Worm (Caenorhabditis elegans) whole organism, L3 larva: Measurements from ENCODE around the gene K07F5.16.
"Not testable (repeated sequence)": the region's sequence is repeated elsewhere in the genome, so short reads cannot be mapped to it uniquely, and the experiment has no call there.

Experiments used
- aly-2 ChIP-seq: fragments of 150-350 bp; optimal IDR thresholded peaks from 2 replicates; lab custom pipeline; 2014; ENCODE audit warnings: missing biosample characterization, missing genetic modification characterization
- ceh-28 ChIP-seq: fragments of 150-350 bp; optimal IDR thresholded peaks from 2 replicates; lab custom pipeline; 2014; ENCODE audit warnings: missing biosample characterization, missing genetic modification reagents, missing genetic modification characterization
- ceh-82 ChIP-seq: fragments of 150-350 bp; optimal IDR thresholded peaks from 2 replicates; lab custom pipeline; 2014; ENCODE audit warnings: missing biosample characterization, missing genetic modification characterization
- egl-5 ChIP-seq: fragments of 150-350 bp; optimal IDR thresholded peaks from 2 replicates; lab custom pipeline; 2017; ENCODE audit warnings: missing biosample characterization, missing genetic modification reagents, missing genetic modification characterization, inconsistent platforms
- lin-15B ChIP-seq: fragments of 150-350 bp; optimal IDR thresholded peaks from 2 replicates; lab custom pipeline; 2014; ENCODE audit warnings: missing biosample characterization, missing genetic modification characterization
- lin-39 ChIP-seq: fragments of 150-350 bp; optimal IDR thresholded peaks from 2 replicates; lab custom pipeline; 2018; ENCODE audit warnings: missing biosample characterization, missing genetic modification reagents, missing genetic modification characterization
- nhr-12 ChIP-seq: fragments of 150-350 bp; optimal IDR thresholded peaks from 2 replicates; lab custom pipeline; 2014; ENCODE audit warnings: missing biosample characterization, missing genetic modification characterization
- nhr-23 ChIP-seq: fragments of 150-350 bp; optimal IDR thresholded peaks from 2 replicates; lab custom pipeline; 2014; ENCODE audit warnings: missing biosample characterization, missing genetic modification reagents, missing genetic modification characterization
- nhr-237 ChIP-seq: fragments of 150-350 bp; optimal IDR thresholded peaks from 2 replicates; lab custom pipeline; 2014; ENCODE audit warnings: missing biosample characterization, missing genetic modification characterization
- nhr-76 ChIP-seq: fragments of 150-350 bp; sonication (generic microtip); optimal IDR thresholded peaks from 5 replicates; lab custom pipeline; 2014; ENCODE audit warnings: missing biosample characterization, missing genetic modification characterization
- pha-4 ChIP-seq: fragments of 150-350 bp; optimal IDR thresholded peaks from 2 replicates; lab custom pipeline; 2014; ENCODE audit warnings: missing biosample characterization, missing genetic modification reagents, missing genetic modification characterization
- pqm-1 ChIP-seq: fragments of 150-350 bp; optimal IDR thresholded peaks from 2 replicates; lab custom pipeline; 2017; ENCODE audit warnings: missing biosample characterization, missing genetic modification characterization, inconsistent platforms
- unc-39 ChIP-seq: sonication (generic microtip); optimal IDR thresholded peaks from 4 replicates; lab custom pipeline; 2017; ENCODE audit warnings: missing biosample characterization, missing genetic modification characterization
- zag-1 ChIP-seq: fragments of 150-350 bp; optimal IDR thresholded peaks from 2 replicates; lab custom pipeline; 2014; ENCODE audit warnings: missing biosample characterization, missing genetic modification characterization

ce11 chrIV:9893649-9894048 lies 29.7 kb downstream of the K07F5.16 start, which contains the start of gene sss-1:
- not testable (repeated sequence) for TF ChIP-seq pha-4; unc-39 (tag; lab: Kevin White, UChicago); lin-39 (tag; lab: Kevin White, UChicago); zag-1 (tag; lab: Kevin White, UChicago); nhr-12 (tag; lab: Kevin White, UChicago); nhr-237; egl-5; lin-15B (tag; lab: Kevin White, UChicago); ceh-82 (tag; lab: Kevin White, UChicago); nhr-23; aly-2 (tag; lab: Kevin White, UChicago); ceh-28 (tag; lab: Kevin White, UChicago); nhr-76; pqm-1 (tag; lab: Kevin White, UChicago)
